Fruit fly (Drosophila melanogaster) whole organism: ENCODE data around the gene VhaAC39-2.

Experiments
- CG8478 ChIP-seq: fragments of >200 bp; optimal IDR thresholded peaks from 2 replicates; lab custom pipeline; 2018; ENCODE audit warnings: inconsistent platforms
- pan ChIP-seq: fragments of >200 bp; optimal IDR thresholded peaks from 2 replicates; lab custom pipeline; 2017
- psq ChIP-seq: fragments of >200 bp; optimal IDR thresholded peaks from 2 replicates; lab custom pipeline; 2017

DNA sequence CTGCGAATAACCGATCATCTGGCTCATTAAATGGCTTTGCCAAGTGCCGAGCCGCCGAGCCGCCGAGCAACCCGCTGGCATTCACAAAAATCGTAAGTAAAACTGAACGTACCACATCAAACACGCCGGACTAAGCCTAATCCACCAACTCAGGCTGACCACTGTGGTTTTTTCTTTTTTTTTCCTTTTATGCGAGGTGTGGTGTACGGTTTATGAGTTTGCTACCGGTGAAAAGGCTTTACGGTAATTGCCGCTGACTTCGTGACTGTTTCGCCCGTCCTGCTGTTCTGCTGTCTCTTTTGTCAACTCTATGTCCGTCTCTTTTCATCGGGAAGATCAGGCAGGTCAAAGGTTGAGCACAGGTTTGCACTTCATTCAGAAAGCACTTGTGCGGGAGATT, 36.6 kb upstream of the VhaAC39-2 start:
- no peak for TF ChIP-seq psq (lab: Kevin White, UChicago)
- TF ChIP-seq CG8478 (lab: Kevin White, UChicago) = no peak
- no peak for TF ChIP-seq pan (lab: Kevin White, UChicago)
